Worm (Caenorhabditis elegans) whole organism, L3 larva: Measurements from ENCODE around the gene trm-2A.

Source experiments
- R02D3.7 ChIP-seq: fragments of 150-350 bp; optimal IDR thresholded peaks from 2 replicates; lab custom pipeline; 2014; ENCODE audit warnings: missing biosample characterization, missing genetic modification characterization
- fos-1 ChIP-seq: fragments of 150-350 bp; optimal IDR thresholded peaks from 2 replicates; lab custom pipeline; 2014; ENCODE audit warnings: missing biosample characterization, missing genetic modification characterization
- hmg-11 ChIP-seq: sonication (generic microtip); optimal IDR thresholded peaks from 2 replicates; lab custom pipeline; 2016; ENCODE audit warnings: missing genetic modification characterization, missing compliant biosample characterization
- lin-39 ChIP-seq: fragments of 150-350 bp; optimal IDR thresholded peaks from 2 replicates; lab custom pipeline; 2018; ENCODE audit warnings: missing biosample characterization, missing genetic modification reagents, missing genetic modification characterization
- nfya-1 ChIP-seq: sonication (generic microtip); optimal IDR thresholded peaks from 2 replicates; lab custom pipeline; 2017; ENCODE audit warnings: missing genetic modification characterization, mild to moderate bottlenecking, missing compliant biosample characterization, antibody characterized with exemption, moderate library complexity; ENCODE audit not compliant: insufficient read depth
- nhr-28 ChIP-seq: fragments of 150-350 bp; optimal IDR thresholded peaks from 2 replicates; lab custom pipeline; 2014; ENCODE audit warnings: missing biosample characterization, missing genetic modification characterization
- pha-4 ChIP-seq: fragments of 150-350 bp; optimal IDR thresholded peaks from 2 replicates; lab custom pipeline; 2014; ENCODE audit warnings: missing biosample characterization, missing genetic modification reagents, missing genetic modification characterization
- tbx-2 ChIP-seq: sonication (generic microtip); optimal IDR thresholded peaks from 2 replicates; lab custom pipeline; 2016; ENCODE audit warnings: mild to moderate bottlenecking, missing genetic modification characterization, missing compliant biosample characterization
- unc-39 ChIP-seq: sonication (generic microtip); optimal IDR thresholded peaks from 4 replicates; lab custom pipeline; 2017; ENCODE audit warnings: missing biosample characterization, missing genetic modification characterization
- zag-1 ChIP-seq: fragments of 150-350 bp; optimal IDR thresholded peaks from 2 replicates; lab custom pipeline; 2014; ENCODE audit warnings: missing biosample characterization, missing genetic modification characterization
- ztf-11 ChIP-seq: fragments of 150-350 bp; optimal IDR thresholded peaks from 2 replicates; lab custom pipeline; 2014; ENCODE audit warnings: missing biosample characterization, missing genetic modification characterization
- ztf-4 ChIP-seq: fragments of 150-350 bp; optimal IDR thresholded peaks from 2 replicates; lab custom pipeline; 2014; ENCODE audit warnings: missing biosample characterization, missing genetic modification characterization

- TF ChIP-seq nfya-1 (tag; lab: Kevin White, UChicago) (no peak), unc-39 (no peak), R02D3.7 (tag; lab: Kevin White, UChicago) (no peak), tbx-2 (tag; lab: Kevin White, UChicago) (no peak), ztf-11 (tag; lab: Kevin White, UChicago) (no peak), fos-1 (tag; lab: Kevin White, UChicago) (no peak), pha-4 (tag; lab: Kevin White, UChicago) (no peak), nhr-28 (tag; lab: Kevin White, UChicago) (no peak), hmg-11 (tag; lab: Kevin White, UChicago) (no peak), zag-1 (tag; lab: Kevin White, UChicago) (no peak), ztf-4 (tag; lab: Kevin White, UChicago) (no peak), lin-39 (tag; lab: Kevin White, UChicago) (no peak)
Measured at ce11 chrV:866729-867128, 38.0 kb upstream of the trm-2A start, which contains the start of gene T02B11.3.
